Fruit fly (Drosophila melanogaster): ENCODE data around the gene CG14089.

CG14089 gene

DNA sequence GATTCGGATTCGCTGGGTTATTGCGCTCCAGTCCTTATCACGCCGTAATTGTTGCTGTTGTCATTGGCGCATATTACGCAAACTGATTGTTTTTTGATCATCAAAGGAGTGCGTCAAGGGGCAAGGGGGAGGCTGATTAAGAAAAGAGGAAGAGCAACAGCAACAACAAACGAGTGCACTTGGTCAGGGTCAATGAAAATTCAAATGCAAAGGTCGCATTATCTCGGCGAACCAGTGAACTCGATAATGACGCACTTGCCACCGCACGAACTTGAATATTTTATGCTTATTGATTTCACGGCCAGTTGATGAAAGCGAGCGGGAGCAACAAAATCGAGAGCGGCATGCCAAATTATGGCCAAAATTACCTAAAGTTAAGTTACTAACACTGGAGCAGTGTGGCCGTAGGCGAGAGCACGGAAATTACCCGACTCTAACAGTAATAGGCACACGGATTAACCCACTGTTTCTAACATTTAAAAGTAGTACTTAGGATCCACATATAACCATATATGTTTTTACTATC is 20.3 kb downstream of the CG14089 start, which contains the start of gene nes (continued):
- TF ChIP-seq rib (GFP tag; IDR thresholded peaks at IDR 0.05): no peak
- TF ChIP-seq shn (GFP tag; optimal IDR thresholded peaks at IDR 0.05): no peak
- no peak for TF ChIP-seq HmgD (GFP tag; optimal IDR thresholded peaks at IDR 0.05)
- TF ChIP-seq CG17568 (GFP tag; optimal IDR thresholded peaks at IDR 0.05): no peak
- peak; percentile 39 for TF ChIP-seq CG2120 (GFP tag; optimal IDR thresholded peaks at IDR 0.05)
- TF ChIP-seq emc (GFP tag; optimal IDR thresholded peaks at IDR 0.05): no peak
- TF ChIP-seq maf-S (GFP tag; optimal IDR thresholded peaks at IDR 0.05): no peak
- no peak for TF ChIP-seq CG17359 (tag; optimal IDR thresholded peaks at IDR 0.05)
- no peak for TF ChIP-seq CG14860 (GFP tag; IDR thresholded peaks at IDR 0.05; ENCODE audit: partially characterized antibody)
- no peak for TF ChIP-seq btn (GFP tag; optimal IDR thresholded peaks at IDR 0.05)
- peak; percentile 88; the same call in 1 of the 4 replicates for TF ChIP-seq chinmo (GFP tag; IDR thresholded peaks at IDR 0.05; ENCODE audit: partially characterized antibody)
- no peak for TF ChIP-seq CG1647 (GFP tag; optimal IDR thresholded peaks at IDR 0.05)
- TF ChIP-seq sisA (GFP tag; IDR thresholded peaks at IDR 0.05): no peak
- TF ChIP-seq Nf-YA (GFP tag; IDR thresholded peaks at IDR 0.05): no peak
- TF ChIP-seq CG30431 (GFP tag; optimal IDR thresholded peaks at IDR 0.05): no peak
- no peak for TF ChIP-seq her (GFP tag; optimal IDR thresholded peaks at IDR 0.05)
- TF ChIP-seq jigr1 (GFP tag; IDR thresholded peaks at IDR 0.05): no peak
- TF ChIP-seq CG11456 (GFP tag; IDR thresholded peaks at IDR 0.05): no peak
- no peak for TF ChIP-seq Sry-δ (GFP tag; optimal IDR thresholded peaks at IDR 0.05)
- TF ChIP-seq Myb (GFP tag; optimal IDR thresholded peaks at IDR 0.05): no peak
- TF ChIP-seq Drgx (GFP tag; IDR thresholded peaks at IDR 0.05): no peak
- TF ChIP-seq mld (GFP tag; IDR thresholded peaks at IDR 0.05; ENCODE audit: partially characterized antibody): no peak
- TF ChIP-seq CG10959 (GFP tag; IDR thresholded peaks at IDR 0.05): no peak
- TF ChIP-seq HLH4C (GFP tag; IDR thresholded peaks at IDR 0.05; ENCODE audit: partially characterized antibody): peak; percentile 27; the same call in 1 of the 3 replicates
- TF ChIP-seq Kr (GFP tag; optimal IDR thresholded peaks at IDR 0.05): no peak
- no peak for TF ChIP-seq E2f1 (GFP tag; IDR thresholded peaks at IDR 0.05)
- no peak for TF ChIP-seq ham (GFP tag; IDR thresholded peaks at IDR 0.05)
- TF ChIP-seq insv (GFP tag; optimal IDR thresholded peaks at IDR 0.05): no peak
- TF ChIP-seq h (optimal IDR thresholded peaks at IDR 0.05): no peak
- TF ChIP-seq Rfx (GFP tag; IDR thresholded peaks at IDR 0.05): 0 out of 2 replicates have a peak, but pooled peaks have one; percentile 10
- TF ChIP-seq CG10979 (tag; optimal IDR thresholded peaks at IDR 0.05): no peak
- peak; percentile 7 for TF ChIP-seq YL-1 (GFP tag; optimal IDR thresholded peaks at IDR 0.05)
- TF ChIP-seq gt (GFP tag; IDR thresholded peaks at IDR 0.05): no peak
- TF ChIP-seq CG3847 (GFP tag; IDR thresholded peaks at IDR 0.05): peak; percentile 26
- peak; percentile 33 for TF ChIP-seq sug (tag; optimal IDR thresholded peaks at IDR 0.05)
- no peak for TF ChIP-seq CG10321 (GFP tag; IDR thresholded peaks at IDR 0.05)
- TF ChIP-seq zf30C (GFP tag; optimal IDR thresholded peaks at IDR 0.05): no peak
- no peak for TF ChIP-seq CG16815 (GFP tag; optimal IDR thresholded peaks at IDR 0.05)
- TF ChIP-seq CG9876 (GFP tag; optimal IDR thresholded peaks at IDR 0.05): no peak
- TF ChIP-seq Doc2 (GFP tag; IDR thresholded peaks at IDR 0.05): no peak
- no peak for TF ChIP-seq p53 (GFP tag; optimal IDR thresholded peaks at IDR 0.05)
- TF ChIP-seq Taf1 (GFP tag; IDR thresholded peaks at IDR 0.05): 0 out of 2 replicates have a peak, but pooled peaks have one; percentile 12
- no peak for TF ChIP-seq bowl (GFP tag; IDR thresholded peaks at IDR 0.05)
- no peak for TF ChIP-seq CG17912 (GFP tag; optimal IDR thresholded peaks at IDR 0.05)
- no peak for TF ChIP-seq CG10366 (GFP tag; IDR thresholded peaks at IDR 0.05)
- TF ChIP-seq CG6813 (GFP tag; optimal IDR thresholded peaks at IDR 0.05): no peak
- TF ChIP-seq ATbp (GFP tag; optimal IDR thresholded peaks at IDR 0.05): no peak
- TF ChIP-seq Mrtf (GFP tag; IDR thresholded peaks at IDR 0.05): no peak
- peak; percentile 28 for TF ChIP-seq zfh2 (GFP tag; optimal IDR thresholded peaks at IDR 0.05)
- no peak for TF ChIP-seq otp (GFP tag; IDR thresholded peaks at IDR 0.05)
- no peak for TF ChIP-seq CG17328 (GFP tag; IDR thresholded peaks at IDR 0.05)
- no peak for TF ChIP-seq gcm (GFP tag; optimal IDR thresholded peaks at IDR 0.05)
- TF ChIP-seq CG13123 (GFP tag; optimal IDR thresholded peaks at IDR 0.05): no peak
